Fruit fly (Drosophila melanogaster) whole organism, pupa: ENCODE results near the gene CG4073.

Experiments
- CG10348 ChIP-seq: fragments of 200-800 bp; sonication (Bioruptor generic); IDR thresholded peaks from 2 replicates; pipeline ENCODE4 v1.3.6; 2022; ENCODE audit warnings: missing biosample characterization, missing genetic modification characterization
- CG12605 ChIP-seq: fragments of 200-800 bp; sonication (Bioruptor generic); IDR thresholded peaks from 2 replicates; pipeline ENCODE4 v1.3.6; 2022; ENCODE audit warnings: missing biosample characterization, missing genetic modification characterization
- CG13204 ChIP-seq: fragments of 200-800 bp; sonication (Bioruptor generic); optimal IDR thresholded peaks from 2 replicates; lab custom pipeline; 2018; ENCODE audit warnings: missing biosample characterization, mild to moderate bottlenecking, missing genetic modification characterization, moderate library complexity
- CG14655 ChIP-seq: fragments of 200-800 bp; sonication (Bioruptor generic); optimal IDR thresholded peaks from 3 replicates; lab custom pipeline; 2017; ENCODE audit warnings: mild to moderate bottlenecking, missing biosample characterization, missing genetic modification reagents, missing genetic modification characterization
- CG15710 ChIP-seq: fragments of 200-800 bp; sonication (Bioruptor generic); optimal IDR thresholded peaks from 2 replicates; lab custom pipeline; 2018; ENCODE audit warnings: missing biosample characterization, mild to moderate bottlenecking, missing genetic modification characterization, moderate library complexity
- CG17806 ChIP-seq: fragments of 200-800 bp; sonication (Bioruptor generic); optimal IDR thresholded peaks from 2 replicates; lab custom pipeline; 2018; ENCODE audit warnings: missing biosample characterization, mild to moderate bottlenecking, missing genetic modification characterization, moderate library complexity
- CG32121 ChIP-seq: fragments of 200-800 bp; sonication (Bioruptor generic); IDR thresholded peaks from 2 replicates; pipeline ENCODE4 v1.3.6; 2022; ENCODE audit warnings: missing biosample characterization, missing genetic modification characterization
- CG34367 ChIP-seq: fragments of 200-800 bp; sonication (Bioruptor generic); optimal IDR thresholded peaks from 2 replicates; lab custom pipeline; 2018; ENCODE audit warnings: missing biosample characterization, mild to moderate bottlenecking, missing genetic modification characterization
- CG4496 ChIP-seq: fragments of 200-800 bp; sonication (Bioruptor generic); IDR thresholded peaks from 3 replicates; pipeline ENCODE4 v1.3.6; 2022; ENCODE audit warnings: missing biosample characterization, missing genetic modification characterization
- CG8159 ChIP-seq: fragments of 200-800 bp; sonication (Bioruptor generic); optimal IDR thresholded peaks from 3 replicates; lab custom pipeline; 2018; ENCODE audit warnings: missing biosample characterization, mild to moderate bottlenecking, missing genetic modification characterization, moderate library complexity
- CG8301 ChIP-seq: fragments of 200-800 bp; sonication (Bioruptor generic); optimal IDR thresholded peaks from 2 replicates; lab custom pipeline; 2018; ENCODE audit warnings: missing biosample characterization, mild to moderate bottlenecking, missing genetic modification characterization
- CG9948 ChIP-seq: fragments of 200-800 bp; sonication (Bioruptor generic); optimal IDR thresholded peaks from 2 replicates; lab custom pipeline; 2018; ENCODE audit warnings: missing biosample characterization, mild to moderate bottlenecking, missing genetic modification characterization, moderate library complexity
- D1 ChIP-seq: fragments of 200-800 bp; sonication (Bioruptor generic); optimal IDR thresholded peaks from 2 replicates; lab custom pipeline; 2018; ENCODE audit warnings: missing biosample characterization, mild to moderate bottlenecking, missing genetic modification characterization, moderate library complexity
- EcR ChIP-seq: fragments of 200-800 bp; sonication (Bioruptor generic); optimal IDR thresholded peaks from 3 replicates; lab custom pipeline; 2019; ENCODE audit warnings: missing biosample characterization, missing genetic modification characterization, mild to moderate bottlenecking, moderate library complexity, missing genetic modification reagents
- Ets98B ChIP-seq: fragments of 200-800 bp; sonication (Bioruptor generic); IDR thresholded peaks from 2 replicates; pipeline ENCODE4 v1.3.6; 2022; ENCODE audit warnings: missing biosample characterization, missing genetic modification characterization
- Pif1A ChIP-seq: fragments of 200-800 bp; sonication (Bioruptor generic); optimal IDR thresholded peaks from 3 replicates; lab custom pipeline; 2016; ENCODE audit warnings: missing biosample characterization, missing genetic modification characterization
- Pif1B ChIP-seq: fragments of 200-800 bp; sonication (Bioruptor generic); optimal IDR thresholded peaks from 3 replicates; lab custom pipeline; 2016; ENCODE audit warnings: missing biosample characterization, missing genetic modification characterization
- Snoo ChIP-seq: fragments of 200-800 bp; sonication (Bioruptor generic); optimal IDR thresholded peaks from 3 replicates; lab custom pipeline; 2017; ENCODE audit warnings: missing biosample characterization, mild to moderate bottlenecking, missing genetic modification characterization, inconsistent platforms
- fd96Ca ChIP-seq: fragments of 200-800 bp; sonication (Bioruptor generic); IDR thresholded peaks from 3 replicates; pipeline ENCODE4 v1.3.6; 2022; ENCODE audit warnings: missing biosample characterization, missing genetic modification characterization
- gl ChIP-seq: fragments of 200-800 bp; sonication (Bioruptor generic); optimal IDR thresholded peaks from 2 replicates; lab custom pipeline; 2018; ENCODE audit warnings: missing biosample characterization, mild to moderate bottlenecking, missing genetic modification characterization
- rn ChIP-seq: fragments of 200-800 bp; sonication (Bioruptor generic); IDR thresholded peaks from 2 replicates; pipeline ENCODE4 v1.3.6; 2022; ENCODE audit warnings: missing biosample characterization, missing genetic modification characterization

Gene CG4073

dm6 chr3R:10683226-10683625 lies 31.4 kb upstream of the CG4073 start:
- TF ChIP-seq fd96Ca (no peak), CG13204 (GFP tag; lab: Kevin White, UChicago) (no peak), Ets98B (GFP tag; lab: Robert Waterston, UW) (no peak)

dm6 chr3R:10684284-10684683 lies 30.3 kb upstream of the CG4073 start:
- TF ChIP-seq rn, result peak; percentile 35; the same call in 1 of the 2 replicates
- TF ChIP-seq CG8159 (tag; lab: Kevin White, UChicago), result no peak
- TF ChIP-seq EcR (GFP tag; lab: Kevin White, UChicago), result no peak
- TF ChIP-seq Pif1A, result no peak
- TF ChIP-seq CG34367, result no peak
- no peak for TF ChIP-seq CG15710 (tag; lab: Kevin White, UChicago)
- no peak for TF ChIP-seq gl (tag; lab: Kevin White, UChicago)
- no peak for TF ChIP-seq CG12605 (GFP tag; lab: Robert Waterston, UW)
- peak; percentile 64 for TF ChIP-seq Ets98B (GFP tag; lab: Robert Waterston, UW)
- no peak for TF ChIP-seq CG10348 (GFP tag; lab: Robert Waterston, UW)
- TF ChIP-seq D1 (tag; lab: Kevin White, UChicago), result no peak
- TF ChIP-seq CG14655, result peak; percentile 52
- TF ChIP-seq Snoo (tag; lab: Kevin White, UChicago), result no peak
- no peak for TF ChIP-seq CG9948 (tag; lab: Kevin White, UChicago)
- TF ChIP-seq CG32121 (GFP tag; lab: Robert Waterston, UW), result peak; percentile 71
- TF ChIP-seq CG17806 (tag; lab: Kevin White, UChicago), result peak; percentile 2
- TF ChIP-seq CG13204 (GFP tag; lab: Kevin White, UChicago), result no peak
- peak; percentile 30 for TF ChIP-seq CG8301 (tag; lab: Kevin White, UChicago)
- TF ChIP-seq Pif1B, result no peak
- TF ChIP-seq CG4496 (GFP tag; lab: Robert Waterston, UW), result peak; percentile 67
- TF ChIP-seq fd96Ca, result 0 out of 3 replicates have a peak, but pooled peaks have one; percentile 30

dm6 chr3R:10686307-10687094 lies 28.1 kb upstream of the CG4073 start, which contains the start of gene Skel:
Gene Skel, plus strand, starts transcription at chr3R:10686943.
- TF ChIP-seq Ets98B (GFP tag; lab: Robert Waterston, UW) (peak; percentile 39; the same call in 1 of the 2 replicates), CG13204 (GFP tag; lab: Kevin White, UChicago) (peak; percentile 14), EcR (GFP tag; lab: Kevin White, UChicago) (no peak), CG9948 (tag; lab: Kevin White, UChicago) (no peak)

dm6 chr3R:10687312-10687711 lies 27.3 kb upstream of the CG4073 start:
- TF ChIP-seq CG12605 (GFP tag; lab: Robert Waterston, UW), result no peak
- no peak for TF ChIP-seq CG10348 (GFP tag; lab: Robert Waterston, UW)
- no peak for TF ChIP-seq Snoo (tag; lab: Kevin White, UChicago)
- no peak for TF ChIP-seq CG4496 (GFP tag; lab: Robert Waterston, UW)
- no peak for TF ChIP-seq CG13204 (GFP tag; lab: Kevin White, UChicago)
- no peak for TF ChIP-seq D1 (tag; lab: Kevin White, UChicago)
- no peak for TF ChIP-seq fd96Ca
- TF ChIP-seq CG34367, result no peak
- TF ChIP-seq CG9948 (tag; lab: Kevin White, UChicago), result no peak
- TF ChIP-seq EcR (GFP tag; lab: Kevin White, UChicago), result no peak
- TF ChIP-seq Pif1A, result no peak
- no peak for TF ChIP-seq rn
- TF ChIP-seq CG17806 (tag; lab: Kevin White, UChicago), result no peak

dm6 chr3R:10688160-10688559 lies 26.4 kb upstream of the CG4073 start:
- TF ChIP-seq Ets98B (GFP tag; lab: Robert Waterston, UW), result peak; percentile 44; the same call in 1 of the 2 replicates
- no peak; the same call in 1 of the 2 replicates for TF ChIP-seq rn

- TF ChIP-seq CG32121 (GFP tag; lab: Robert Waterston, UW), result peak; percentile 44; the same call in 1 of the 2 replicates
- TF ChIP-seq Pif1B, result no peak
- 0 out of 2 replicates have a peak, but pooled peaks have one; percentile 20 for TF ChIP-seq Ets98B (GFP tag; lab: Robert Waterston, UW)
- TF ChIP-seq CG15710 (tag; lab: Kevin White, UChicago), result no peak
- TF ChIP-seq EcR (GFP tag; lab: Kevin White, UChicago), result no peak
- TF ChIP-seq CG34367, result no peak
- peak; percentile 70; the same call in 2 of the 3 replicates for TF ChIP-seq CG4496 (GFP tag; lab: Robert Waterston, UW)
- TF ChIP-seq CG9948 (tag; lab: Kevin White, UChicago), result no peak
- TF ChIP-seq Snoo (tag; lab: Kevin White, UChicago), result no peak
- no peak for TF ChIP-seq CG13204 (GFP tag; lab: Kevin White, UChicago)
These were observed 25.8 kb upstream of the CG4073 start for dm6 chr3R:10688835-10689234.

dm6 chr3R:10696371-10696777 lies 18.2 kb upstream of the CG4073 start, which contains the start of the genes pug, CG14683 and CG46459:
Gene pug, plus strand, starts transcription at chr3R:10696534.
Gene CG14683, plus strand, starts transcription at chr3R:10696647.
Gene CG46459, plus strand, starts transcription at chr3R:10696647.
- TF ChIP-seq CG9948 (tag; lab: Kevin White, UChicago) (no peak), Ets98B (GFP tag; lab: Robert Waterston, UW) (0 out of 2 replicates have a peak, but pooled peaks have one; percentile 11)
